Worm (Caenorhabditis elegans): Measurements from ENCODE around the gene C07A4.3.

DNA sequence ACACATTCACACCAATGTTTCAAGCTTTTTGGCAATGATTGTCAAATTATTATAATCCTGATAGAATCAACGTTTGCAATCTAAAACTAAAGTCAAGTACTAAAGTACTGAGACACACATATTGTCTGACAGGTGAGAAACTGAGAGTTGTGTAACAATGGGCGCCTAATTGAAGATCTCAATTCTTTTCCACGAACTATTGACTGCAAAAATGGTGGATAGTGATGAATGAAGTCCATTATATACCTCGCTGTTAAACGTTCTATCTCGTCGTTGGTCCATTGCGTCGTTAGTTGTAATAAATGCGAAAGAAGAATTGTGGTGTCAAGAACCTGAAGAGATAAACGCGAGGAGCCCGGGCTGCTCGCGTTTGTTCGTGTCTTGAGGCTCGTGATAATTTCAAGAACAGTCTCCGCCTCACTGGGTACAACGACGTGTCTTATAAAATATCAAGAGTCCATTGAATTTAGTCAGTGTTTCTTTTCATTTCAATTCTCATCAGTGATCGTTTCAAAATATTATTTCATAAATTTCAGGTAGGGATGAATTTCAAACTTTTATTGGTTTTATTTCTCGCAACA lies 14.6 kb upstream of the C07A4.3 start, which contains the start of gene F09B9.4:
- no peak for TF ChIP-seq ZK546.5 (tag; optimal IDR thresholded peaks at IDR 0.05)
- TF ChIP-seq fos-1 (tag; optimal IDR thresholded peaks at IDR 0.05) = no peak
- TF ChIP-seq ceh-82 (tag; optimal IDR thresholded peaks at IDR 0.05) = no peak
- no peak for TF ChIP-seq pha-4 (tag; optimal IDR thresholded peaks at IDR 0.05)
- TF ChIP-seq unc-62 (GFP tag; optimal IDR thresholded peaks at IDR 0.05) = no peak
- no peak for TF ChIP-seq egl-27 (tag; optimal IDR thresholded peaks at IDR 0.05)
- no peak for TF ChIP-seq nhr-237 (tag; optimal IDR thresholded peaks at IDR 0.05)
- no peak for TF ChIP-seq sea-2 (GFP tag; optimal IDR thresholded peaks at IDR 0.05)
- TF ChIP-seq nhr-11 (tag; optimal IDR thresholded peaks at IDR 0.05) = no peak
- TF ChIP-seq nhr-28 (tag; optimal IDR thresholded peaks at IDR 0.05) = no peak
- TF ChIP-seq pqm-1 (tag; optimal IDR thresholded peaks at IDR 0.05) = no peak
- TF ChIP-seq elt-2 (tag; optimal IDR thresholded peaks at IDR 0.05) = no peak
- no peak for TF ChIP-seq R02D3.7 (tag; optimal IDR thresholded peaks at IDR 0.05)
- TF ChIP-seq zag-1 (tag; optimal IDR thresholded peaks at IDR 0.05) = no peak

All from whole organism, L3 larva.